Worm (Caenorhabditis elegans): ENCODE results near the gene D2062.5.
A peak's percentile ranks its signal among the peaks of the same experiment; 100 is the strongest.

The D2062.5 gene

ce11 chrII:2628401-2628800, 5.8 kb downstream of the D2062.5 start:
- TF ChIP-seq ceh-88 (GFP tag; IDR thresholded peaks at IDR 0.05) = no peak
- TF ChIP-seq sup-37 (GFP tag; optimal IDR thresholded peaks at IDR 0.05) = no peak
- TF ChIP-seq efl-3 (GFP tag; optimal IDR thresholded peaks at IDR 0.05) = no peak
- no peak for TF ChIP-seq nhr-28 (tag; optimal IDR thresholded peaks at IDR 0.05)
- TF ChIP-seq snu-23 (GFP tag; optimal IDR thresholded peaks at IDR 0.05) = no peak
- no peak for TF ChIP-seq mab-9 (GFP tag; IDR thresholded peaks at IDR 0.05)
- no peak for TF ChIP-seq Y116A8C.19 (tag; optimal IDR thresholded peaks at IDR 0.05; ENCODE audit: borderline replicate concordance)
- TF ChIP-seq dpl-1 (GFP tag; optimal IDR thresholded peaks at IDR 0.05) = no peak

- no peak for TF ChIP-seq lin-39 (tag; optimal IDR thresholded peaks at IDR 0.05)
- TF ChIP-seq sptf-1 (tag; optimal IDR thresholded peaks at IDR 0.05) = no peak
- no peak for TF ChIP-seq nhr-11 (tag; optimal IDR thresholded peaks at IDR 0.05)
- no peak for TF ChIP-seq ama-1 (optimal IDR thresholded peaks at IDR 0.05)
- TF ChIP-seq ceh-63 (GFP tag; optimal IDR thresholded peaks at IDR 0.05) = no peak
- TF ChIP-seq isw-1 (GFP tag; IDR thresholded peaks at IDR 0.05) = no peak
- no peak for TF ChIP-seq egl-13 (tag; optimal IDR thresholded peaks at IDR 0.05)
- no peak for TF ChIP-seq tlp-1 (tag; optimal IDR thresholded peaks at IDR 0.05)
- no peak for TF ChIP-seq alr-1 (tag; optimal IDR thresholded peaks at IDR 0.05; ENCODE audit: borderline replicate concordance)
Observed at ce11 chrII:2629270-2629669, 6.7 kb downstream of the D2062.5 start, which contains the start of gene sri-37. Gene sri-37 (plus strand): TSS chrII:2629570.

DNA sequence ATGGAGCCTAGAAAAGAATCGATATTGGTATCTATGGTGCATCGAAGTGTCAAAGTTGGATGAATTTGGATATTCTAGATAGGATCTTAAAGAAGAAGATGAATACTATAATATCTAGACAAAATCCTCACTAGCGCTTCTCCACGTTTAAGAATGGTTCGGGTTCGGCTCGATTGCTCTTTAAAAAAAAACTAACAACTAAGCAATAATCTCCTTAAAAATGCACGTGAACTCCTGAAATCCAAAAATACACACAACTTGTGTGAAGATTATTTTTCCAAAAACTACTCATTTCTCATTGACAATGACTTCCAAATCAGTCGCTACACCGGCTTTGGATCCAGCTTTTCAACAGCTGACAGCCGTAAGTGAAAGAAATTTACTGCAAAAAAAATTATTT, 8.6 kb downstream of the D2062.5 start, which contains the start of gene D2062.1:
Gene D2062.1 (plus strand): TSS at position 301 of the 400 bp plus-strand sequence.
- TF ChIP-seq ceh-63 (GFP tag; optimal IDR thresholded peaks at IDR 0.05) (no peak), ces-1 (GFP tag; optimal IDR thresholded peaks at IDR 0.05) (no peak), dsc-1 (tag; optimal IDR thresholded peaks at IDR 0.05) (no peak), alr-1 (tag; optimal IDR thresholded peaks at IDR 0.05; ENCODE audit: borderline replicate concordance) (no peak), hlh-4 (tag; optimal IDR thresholded peaks at IDR 0.05) (no peak), ztf-4 (tag; optimal IDR thresholded peaks at IDR 0.05) (no peak), ceh-88 (GFP tag; IDR thresholded peaks at IDR 0.05) (no peak), ztf-11 (tag; optimal IDR thresholded peaks at IDR 0.05) (no peak), sox-4 (tag; optimal IDR thresholded peaks at IDR 0.05) (no peak), efl-3 (GFP tag; optimal IDR thresholded peaks at IDR 0.05) (no peak), ets-5 (GFP tag; IDR thresholded peaks at IDR 0.05) (no peak), aly-2 (tag; optimal IDR thresholded peaks at IDR 0.05) (no peak)

DNA sequence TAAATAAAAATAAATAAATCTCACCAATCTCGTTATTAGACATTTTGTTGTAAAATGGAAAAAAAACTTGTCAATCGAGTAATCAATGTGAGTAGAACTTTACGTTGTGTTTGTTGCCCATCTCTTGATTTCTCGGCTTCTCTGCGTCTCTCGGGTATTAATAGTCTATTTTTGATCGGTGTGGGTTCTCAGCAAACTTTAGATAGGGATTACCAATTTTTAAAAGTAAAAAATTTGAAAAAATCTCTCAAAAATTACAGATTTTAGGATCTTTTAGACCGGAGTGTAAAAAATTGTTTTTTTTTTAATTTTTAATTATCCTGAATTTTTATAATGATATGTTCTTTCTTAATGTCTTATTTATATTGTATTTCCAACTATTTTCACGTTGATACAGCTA, 14.8 kb downstream of the D2062.5 start, which contains the start of gene F22E5.21:
Gene F22E5.21 (minus strand): TSS at position 101 of the 400 bp plus-strand sequence.
- TF ChIP-seq lin-13 (GFP tag; optimal IDR thresholded peaks at IDR 0.05) (no peak), zag-1 (tag; optimal IDR thresholded peaks at IDR 0.05) (no peak), mep-1 (tag; optimal IDR thresholded peaks at IDR 0.05) (no peak), sptf-1 (tag; optimal IDR thresholded peaks at IDR 0.05) (no peak), ceh-82 (tag; optimal IDR thresholded peaks at IDR 0.05) (no peak)

ce11 chrII:2638062-2638461, 15.5 kb downstream of the D2062.5 start, which contains the start of gene F22E5.9:
Gene F22E5.9 (plus strand): TSS chrII:2638388.
- no peak for TF ChIP-seq ceh-82 (tag; optimal IDR thresholded peaks at IDR 0.05)
- no peak for TF ChIP-seq zag-1 (tag; optimal IDR thresholded peaks at IDR 0.05)
- TF ChIP-seq nhr-85 (tag) = peak; percentile 48
- TF ChIP-seq swsn-7 (tag; optimal IDR thresholded peaks at IDR 0.05) = peak; percentile 17
- TF ChIP-seq xbp-1 (tag; optimal IDR thresholded peaks at IDR 0.05) = peak; percentile 9
- TF ChIP-seq lin-35 (GFP tag; optimal IDR thresholded peaks at IDR 0.05) = peak; percentile 80 to 92
- peak; percentile 25 for TF ChIP-seq nhr-20 (tag; optimal IDR thresholded peaks at IDR 0.05)
- TF ChIP-seq ceh-8 (GFP tag; optimal IDR thresholded peaks at IDR 0.05) = no peak
- peak; percentile 33 to 59 for TF ChIP-seq lsy-2 (tag; optimal IDR thresholded peaks at IDR 0.05)
- no peak for TF ChIP-seq alr-1 (tag; optimal IDR thresholded peaks at IDR 0.05; ENCODE audit: borderline replicate concordance)
- no peak for TF ChIP-seq dsc-1 (tag; optimal IDR thresholded peaks at IDR 0.05)
- no peak for TF ChIP-seq lin-39 (tag; optimal IDR thresholded peaks at IDR 0.05)
- peak; percentile 81 to 91 (median 89) for TF ChIP-seq dpl-1 (GFP tag; optimal IDR thresholded peaks at IDR 0.05)
- TF ChIP-seq efl-1 (optimal IDR thresholded peaks at IDR 0.05) = peak; percentile 91 to 97
- TF ChIP-seq efl-1 (GFP tag; optimal IDR thresholded peaks at IDR 0.05 in 1 of 2) = peak; percentile 91 to 99
- TF ChIP-seq skn-1 (tag; optimal IDR thresholded peaks at IDR 0.05) = peak; percentile 57
- no peak for TF ChIP-seq Y116A8C.19 (tag; optimal IDR thresholded peaks at IDR 0.05; ENCODE audit: borderline replicate concordance)
- TF ChIP-seq mab-9 (GFP tag; IDR thresholded peaks at IDR 0.05) = no peak
- TF ChIP-seq snu-23 (GFP tag; optimal IDR thresholded peaks at IDR 0.05) = no peak
- TF ChIP-seq nhr-19 (GFP tag; conservative IDR thresholded peaks at IDR 0.05) = no peak
- peak; percentile 16 for TF ChIP-seq C16A3.4 (tag; optimal IDR thresholded peaks at IDR 0.05)
- peak; percentile 13 for TF ChIP-seq blmp-1 (tag; optimal IDR thresholded peaks at IDR 0.05)
- peak; percentile 4 for TF ChIP-seq irx-1 (tag; optimal IDR thresholded peaks at IDR 0.05)

Measured in whole organism, L1 larva.